Fruit fly (Drosophila melanogaster) whole organism, embryonic: ENCODE results near the gene Nup98-96.
A peak's percentile ranks its signal among the peaks of the same experiment; 100 is the strongest.

ENCODE experiments used
- Adf1 ChIP-seq: fragments of 200-800 bp; sonication (Bioruptor generic); IDR thresholded peaks from 2 replicates; pipeline ENCODE4 v1.3.6; 2022; ENCODE audit warnings: missing biosample characterization, missing genetic modification characterization
- Aef1 ChIP-seq: fragments of 200-800 bp; sonication (Bioruptor generic); IDR thresholded peaks from 3 replicates; pipeline ENCODE4 v1.3.6; 2022; ENCODE audit warnings: missing biosample characterization, missing genetic modification characterization
- Atf6 ChIP-seq: fragments of 200-800 bp; sonication (Bioruptor generic); IDR thresholded peaks from 2 replicates; pipeline ENCODE4 v1.3.6; 2022; ENCODE audit warnings: missing biosample characterization, missing genetic modification characterization
- BtbVII ChIP-seq: fragments of 200-800 bp; sonication (Bioruptor generic); optimal IDR thresholded peaks from 3 replicates; lab custom pipeline; 2017; ENCODE audit warnings: missing biosample characterization, mild to moderate bottlenecking, missing genetic modification characterization
- CG10543 ChIP-seq: fragments of 200-800 bp; sonication (Bioruptor generic); optimal IDR thresholded peaks from 3 replicates; lab custom pipeline; 2017; ENCODE audit warnings: missing biosample characterization, mild to moderate bottlenecking, missing genetic modification characterization, moderate library complexity
- CG11560 ChIP-seq: fragments of 200-800 bp; sonication (Bioruptor generic); IDR thresholded peaks from 3 replicates; pipeline ENCODE4 v1.3.6; 2022; ENCODE audit warnings: missing biosample characterization, missing genetic modification characterization
- CG11695 ChIP-seq: fragments of 200-800 bp; sonication (Bioruptor generic); IDR thresholded peaks from 3 replicates; pipeline ENCODE4 v1.3.6; 2022; ENCODE audit warnings: missing biosample characterization, missing genetic modification characterization
- CG1233 ChIP-seq: fragments of 200-800 bp; sonication (Bioruptor generic); optimal IDR thresholded peaks from 4 replicates; lab custom pipeline; 2018; ENCODE audit warnings: missing biosample characterization, mild to moderate bottlenecking, missing genetic modification characterization
- CG16779 ChIP-seq: fragments of 200-800 bp; sonication (Bioruptor generic); IDR thresholded peaks from 2 replicates; pipeline ENCODE4 v1.3.6; 2022; ENCODE audit warnings: missing biosample characterization, missing genetic modification characterization
- CG17568 ChIP-seq: fragments of 200-800 bp; sonication (Bioruptor generic); optimal IDR thresholded peaks from 2 replicates; lab custom pipeline; 2018; ENCODE audit warnings: missing biosample characterization, mild to moderate bottlenecking, missing genetic modification characterization, moderate library complexity
- CG17829 ChIP-seq: fragments of 200-800 bp; optimal IDR thresholded peaks from 2 replicates; lab custom pipeline; 2019; ENCODE audit warnings: missing biosample characterization, mild to moderate bottlenecking, missing genetic modification characterization, moderate library complexity
- CG2199 ChIP-seq: fragments of 200-800 bp; sonication (Bioruptor generic); IDR thresholded peaks from 3 replicates; pipeline ENCODE4 v1.3.6; 2022; ENCODE audit warnings: missing biosample characterization, missing genetic modification characterization
- CG2202 ChIP-seq: fragments of 200-800 bp; sonication (Bioruptor generic); optimal IDR thresholded peaks from 2 replicates; lab custom pipeline; 2018; ENCODE audit warnings: missing biosample characterization, mild to moderate bottlenecking, missing genetic modification characterization
- CG30403 ChIP-seq: fragments of 200-800 bp; sonication (Bioruptor generic); optimal IDR thresholded peaks from 3 replicates; lab custom pipeline; 2016; ENCODE audit warnings: missing biosample characterization, missing genetic modification characterization
- CG32532 ChIP-seq: fragments of 200-800 bp; sonication (Bioruptor generic); IDR thresholded peaks from 2 replicates; pipeline ENCODE4 v1.3.6; 2022; ENCODE audit warnings: missing biosample characterization, missing genetic modification characterization
- CG5180 ChIP-seq: fragments of 200-800 bp; sonication (Bioruptor generic); optimal IDR thresholded peaks from 3 replicates; lab custom pipeline; 2017; ENCODE audit warnings: missing biosample characterization, missing genetic modification characterization, mild to moderate bottlenecking, moderate library complexity, missing genetic modification reagents
- CG7556 ChIP-seq: fragments of 200-800 bp; sonication (Bioruptor generic); optimal IDR thresholded peaks from 2 replicates; lab custom pipeline; 2017; ENCODE audit warnings: missing biosample characterization, mild to moderate bottlenecking, missing genetic modification characterization
- CTCF ChIP-seq: fragments of 200-800 bp; sonication (Bioruptor generic); optimal IDR thresholded peaks from 2 replicates; lab custom pipeline; 2017; ENCODE audit warnings: missing biosample characterization, mild to moderate bottlenecking, missing genetic modification characterization, moderate library complexity
- D19A ChIP-seq: fragments of 200-800 bp; optimal IDR thresholded peaks from 3 replicates; lab custom pipeline; 2019; ENCODE audit warnings: missing biosample characterization, mild to moderate bottlenecking, missing genetic modification characterization, moderate library complexity
- Deaf1 ChIP-seq: fragments of 200-800 bp; optimal IDR thresholded peaks from 3 replicates; lab custom pipeline; 2019; ENCODE audit warnings: missing biosample characterization, mild to moderate bottlenecking, missing genetic modification characterization, moderate library complexity
- Dfd ChIP-seq, 2 experiments: fragments of >200 bp; optimal IDR thresholded peaks; 2 replicates each; lab custom pipeline; 2017; ENCODE audit warnings: missing biosample characterization in 2 of 2, missing genetic modification characterization in 2 of 2
- Ets97D ChIP-seq: fragments of 200-800 bp; sonication (Bioruptor generic); optimal IDR thresholded peaks from 3 replicates; lab custom pipeline; 2016; ENCODE audit warnings: missing biosample characterization, missing genetic modification characterization
- Myb ChIP-seq: fragments of 200-800 bp; sonication (Bioruptor generic); optimal IDR thresholded peaks from 2 replicates; lab custom pipeline; 2016; ENCODE audit warnings: missing biosample characterization, missing genetic modification characterization
- abd-A ChIP-seq: fragments of 200-800 bp; sonication (Bioruptor generic); optimal IDR thresholded peaks from 3 replicates; lab custom pipeline; 2019; ENCODE audit warnings: missing biosample characterization, mild to moderate bottlenecking, missing genetic modification characterization, moderate library complexity
- al ChIP-seq: fragments of 200-800 bp; sonication (Bioruptor generic); IDR thresholded peaks from 2 replicates; pipeline ENCODE4 v1.3.6; 2022; ENCODE audit warnings: missing biosample characterization, missing genetic modification characterization
- ash1 ChIP-seq: fragments of 200-800 bp; sonication (Bioruptor generic); optimal IDR thresholded peaks from 2 replicates; lab custom pipeline; 2018; ENCODE audit warnings: missing biosample characterization, mild to moderate bottlenecking, missing genetic modification characterization
- az2 ChIP-seq: fragments of 200-800 bp; sonication (Bioruptor generic); optimal IDR thresholded peaks from 3 replicates; lab custom pipeline; 2016; ENCODE audit warnings: missing biosample characterization, missing genetic modification characterization
- bsh ChIP-seq, 2 experiments: fragments of 200-800 bp; sonication (Bioruptor generic); optimal IDR thresholded peaks; 2 replicates each; lab custom pipeline; 2017 to 2018; ENCODE audit warnings: mild to moderate bottlenecking in 2 of 2, missing biosample characterization in 2 of 2, missing genetic modification characterization in 2 of 2, moderate library complexity in 1 of 2
- cg ChIP-seq: fragments of 200-800 bp; sonication (Bioruptor generic); optimal IDR thresholded peaks from 3 replicates; lab custom pipeline; 2019; ENCODE audit warnings: missing biosample characterization, mild to moderate bottlenecking, missing genetic modification characterization, moderate library complexity
- chinmo ChIP-seq: fragments of 200-800 bp; sonication (Bioruptor generic); IDR thresholded peaks from 4 replicates; pipeline ENCODE4 v1.3.6; 2022; ENCODE audit warnings: missing biosample characterization, missing genetic modification characterization; ENCODE audit not compliant: partially characterized antibody
- cwo ChIP-seq: fragments of 200-800 bp; sonication (Bioruptor generic); optimal IDR thresholded peaks from 3 replicates; lab custom pipeline; 2017; ENCODE audit warnings: missing biosample characterization, missing genetic modification characterization, mild to moderate bottlenecking, moderate library complexity, missing genetic modification reagents
- dati ChIP-seq: fragments of 200-800 bp; sonication (Bioruptor generic); IDR thresholded peaks from 2 replicates; pipeline ENCODE4 v1.3.6; 2022; ENCODE audit warnings: missing biosample characterization, missing genetic modification characterization
- ems ChIP-seq: fragments of 200-800 bp; sonication (Bioruptor generic); optimal IDR thresholded peaks from 3 replicates; lab custom pipeline; 2016; ENCODE audit warnings: missing biosample characterization, missing genetic modification characterization
- eve ChIP-seq, 2 experiments: fragments of >200 bp; optimal IDR thresholded peaks; 2 replicates each; lab custom pipeline; 2017; ENCODE audit warnings: missing biosample characterization in 2 of 2, missing genetic modification characterization in 2 of 2
- fu2 ChIP-seq: fragments of 200-800 bp; sonication (Bioruptor generic); optimal IDR thresholded peaks from 2 replicates; lab custom pipeline; 2016; ENCODE audit warnings: missing biosample characterization, missing genetic modification characterization
- hkb ChIP-seq, 2 experiments: fragments of 200-800 bp in 1 of 2; fragments of >200 bp in 1 of 2; sonication (Bioruptor generic) in 1 of 2; IDR thresholded peaks in 1 of 2; optimal IDR thresholded peaks in 1 of 2; 2 replicates each; pipeline versions ENCODE4 v1.3.6 to Lab custom; 2017 to 2022; ENCODE audit warnings: missing biosample characterization in 1 of 2, missing genetic modification characterization in 1 of 2
- lmd ChIP-seq: fragments of 200-800 bp; sonication (Bioruptor generic); IDR thresholded peaks from 2 replicates; pipeline ENCODE4 v1.3.6; 2022; ENCODE audit warnings: missing biosample characterization, missing genetic modification characterization
- lola ChIP-seq, 3 experiments: fragments of >200 bp in 2 of 3; fragments of 200-800 bp in 1 of 3; sonication (Bioruptor generic) in 1 of 3; optimal IDR thresholded peaks; 2 replicates each; lab custom pipeline; 2017 to 2019; ENCODE audit warnings: missing biosample characterization in 3 of 3, missing genetic modification characterization in 3 of 3, mild to moderate bottlenecking in 1 of 3, moderate library complexity in 1 of 3
- peb ChIP-seq: fragments of 200-800 bp; sonication (Bioruptor generic); IDR thresholded peaks from 2 replicates; pipeline ENCODE4 v1.3.6; 2022; ENCODE audit warnings: missing biosample characterization, missing genetic modification characterization
- pfk ChIP-seq: fragments of 200-800 bp; sonication (Bioruptor generic); optimal IDR thresholded peaks from 2 replicates; lab custom pipeline; 2018; ENCODE audit warnings: missing biosample characterization, mild to moderate bottlenecking, missing genetic modification characterization, moderate library complexity
- pros ChIP-seq: fragments of 200-800 bp; sonication (Bioruptor generic); optimal IDR thresholded peaks from 3 replicates; lab custom pipeline; 2019; ENCODE audit warnings: missing biosample characterization, mild to moderate bottlenecking, missing genetic modification characterization, moderate library complexity
- rib ChIP-seq: fragments of 200-800 bp; sonication (Bioruptor generic); IDR thresholded peaks from 2 replicates; pipeline ENCODE4 v1.3.6; 2022; ENCODE audit warnings: missing biosample characterization, missing genetic modification characterization
- sd ChIP-seq: fragments of 200-800 bp; sonication (Bioruptor generic); optimal IDR thresholded peaks from 3 replicates; lab custom pipeline; 2018; ENCODE audit warnings: missing biosample characterization, mild to moderate bottlenecking, missing genetic modification characterization, moderate library complexity
- slp2 ChIP-seq: fragments of 200-800 bp; sonication (Bioruptor generic); optimal IDR thresholded peaks from 2 replicates; lab custom pipeline; 2016; ENCODE audit warnings: missing biosample characterization, missing genetic modification characterization
- stwl ChIP-seq: fragments of 200-800 bp; sonication (Bioruptor generic); optimal IDR thresholded peaks from 3 replicates; lab custom pipeline; 2018; ENCODE audit warnings: missing biosample characterization, mild to moderate bottlenecking, missing genetic modification characterization, moderate library complexity
- tll ChIP-seq, 2 experiments: fragments of 200-800 bp in 1 of 2; fragments of >200 bp in 1 of 2; sonication (Bioruptor generic) in 1 of 2; optimal IDR thresholded peaks; 2 replicates each; lab custom pipeline; 2017 to 2019; ENCODE audit warnings: missing biosample characterization in 2 of 2, missing genetic modification characterization in 2 of 2, mild to moderate bottlenecking in 1 of 2, moderate library complexity in 1 of 2
- twi ChIP-seq: fragments of 200-800 bp; optimal IDR thresholded peaks from 2 replicates; lab custom pipeline; 2019; ENCODE audit warnings: missing biosample characterization, mild to moderate bottlenecking, missing genetic modification characterization, moderate library complexity
- unpg ChIP-seq: fragments of 200-800 bp; sonication (Bioruptor generic); optimal IDR thresholded peaks from 3 replicates; lab custom pipeline; 2018; ENCODE audit warnings: missing biosample characterization, mild to moderate bottlenecking, missing genetic modification characterization, moderate library complexity
- vvl ChIP-seq: fragments of 200-800 bp; sonication (Bioruptor generic); IDR thresholded peaks from 2 replicates; pipeline ENCODE4 v1.3.6; 2022; ENCODE audit warnings: missing biosample characterization, missing genetic modification characterization
- wdn ChIP-seq: fragments of 200-800 bp; sonication (Bioruptor generic); IDR thresholded peaks from 2 replicates; pipeline ENCODE4 v1.3.6; 2022; ENCODE audit warnings: missing biosample characterization, missing genetic modification characterization

Nup98-96 gene

DNA sequence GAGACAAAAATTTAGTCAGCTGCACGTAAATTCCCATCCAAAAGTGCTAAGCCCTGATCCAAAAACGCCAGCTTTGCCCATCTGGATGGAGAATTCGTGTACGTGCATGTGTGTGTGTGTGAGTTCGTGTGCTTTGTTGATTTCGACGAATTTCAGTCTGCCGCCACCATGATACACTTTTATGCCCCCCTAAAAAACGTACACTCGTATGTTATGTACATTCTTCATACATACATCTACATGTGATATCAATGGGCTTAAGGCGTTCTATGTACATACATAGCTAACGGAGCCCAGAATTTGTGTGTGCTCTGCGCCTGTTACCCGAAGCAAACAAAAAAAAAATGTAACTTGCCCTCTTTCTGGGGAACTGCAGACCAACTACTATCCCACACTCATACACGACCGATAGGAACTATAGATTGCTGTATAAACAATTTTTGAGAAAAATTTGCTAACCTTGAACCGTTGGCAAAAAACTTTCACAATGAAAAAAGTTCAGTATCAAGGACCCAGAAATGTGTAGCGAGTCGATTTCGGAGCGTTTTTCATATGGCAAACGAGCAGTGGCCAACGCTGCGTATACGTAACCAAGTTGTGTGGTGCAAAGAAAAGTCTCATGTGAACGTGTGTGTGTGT lies 55.6 kb downstream of the Nup98-96 start (continued):
- TF ChIP-seq lola (GFP tag; optimal IDR thresholded peaks at IDR 0.05; lab: Kevin White, UChicago), result no peak
- peak; percentile 38 for TF ChIP-seq D19A
- no peak for TF ChIP-seq CG16779 (GFP tag; lab: Robert Waterston, UW)
- no peak for TF ChIP-seq peb (GFP tag; lab: Robert Waterston, UW)
- no peak for TF ChIP-seq CG32532 (GFP tag; lab: Robert Waterston, UW)
- TF ChIP-seq lmd (GFP tag; lab: Robert Waterston, UW), result no peak
- peak; percentile 34 for TF ChIP-seq pfk (GFP tag; lab: Kevin White, UChicago)
- TF ChIP-seq ash1 (GFP tag; lab: Kevin White, UChicago), result no peak
- TF ChIP-seq BtbVII (GFP tag; lab: Kevin White, UChicago), result peak; percentile 50
- TF ChIP-seq unpg (GFP tag; lab: Kevin White, UChicago), result no peak
- TF ChIP-seq az2 (GFP tag; lab: Kevin White, UChicago), result no peak
- no peak for TF ChIP-seq slp2 (GFP tag; lab: Kevin White, UChicago)
- TF ChIP-seq CTCF (GFP tag; lab: Kevin White, UChicago), result no peak
- peak; percentile 44 for TF ChIP-seq cg (GFP tag; lab: Kevin White, UChicago)
- TF ChIP-seq CG30403 (GFP tag; lab: Kevin White, UChicago), result no peak
- TF ChIP-seq chinmo (GFP tag; lab: Robert Waterston, UW), result 0 out of 4 replicates have a peak, but pooled peaks have one; percentile 32
- TF ChIP-seq Aef1 (GFP tag; lab: Robert Waterston, UW), result no peak
- peak; percentile 61 for TF ChIP-seq sd
- no peak for TF ChIP-seq CG7556
- no peak for TF ChIP-seq Myb (GFP tag; lab: Kevin White, UChicago)
- TF ChIP-seq dati (GFP tag; lab: Robert Waterston, UW), result no peak
- TF ChIP-seq vvl (GFP tag; lab: Robert Waterston, UW), result peak; percentile 46; the same call in 1 of the 2 replicates
- peak; percentile 86 for TF ChIP-seq CG10543
- TF ChIP-seq Adf1 (GFP tag; lab: Robert Waterston, UW), result peak; percentile 17; the same call in 1 of the 2 replicates
- no peak for TF ChIP-seq tll (GFP tag; optimal IDR thresholded peaks at IDR 0.05; lab: Kevin White, UChicago)
- TF ChIP-seq cwo, result peak; percentile 49
- no peak for TF ChIP-seq stwl (tag; lab: Kevin White, UChicago)
- no peak for TF ChIP-seq CG17568 (GFP tag; lab: Kevin White, UChicago)
- TF ChIP-seq Deaf1 (tag; lab: Kevin White, UChicago), result peak; percentile 67
- no peak for TF ChIP-seq pros (GFP tag; lab: Kevin White, UChicago)
- TF ChIP-seq CG1233, result peak; percentile 21
- peak; percentile 67; the same call in 1 of the 2 replicates for TF ChIP-seq rib
- TF ChIP-seq Atf6, result peak; percentile 49; the same call in 1 of the 2 replicates
- no peak for TF ChIP-seq CG2199
- no peak for TF ChIP-seq twi (tag; lab: Kevin White, UChicago)
- TF ChIP-seq CG11560 (tag; lab: Robert Waterston, UW), result no peak
- TF ChIP-seq wdn, result no peak
- TF ChIP-seq bsh (GFP tag; optimal IDR thresholded peaks at IDR 0.05; lab: Kevin White, UChicago), result no peak
- no peak for TF ChIP-seq CG11695
- peak; percentile 71 for TF ChIP-seq abd-A
- no peak for TF ChIP-seq CG2202 (tag; lab: Kevin White, UChicago)
- no peak for TF ChIP-seq eve (GFP tag; optimal IDR thresholded peaks at IDR 0.05; lab: Kevin White, UChicago)
- peak; percentile 36 for TF ChIP-seq CG5180 (GFP tag; lab: Kevin White, UChicago)
- no peak for TF ChIP-seq hkb (optimal IDR thresholded peaks at IDR 0.05; lab: Kevin White, UChicago)
- TF ChIP-seq hkb (GFP tag; IDR thresholded peaks at IDR 0.05; lab: Robert Waterston, UW), result no peak
- no peak for TF ChIP-seq al (GFP tag; lab: Robert Waterston, UW)
- no peak for TF ChIP-seq Ets97D (GFP tag; lab: Kevin White, UChicago)
- TF ChIP-seq Dfd (GFP tag; optimal IDR thresholded peaks at IDR 0.05; lab: Kevin White, UChicago), result no peak
- no peak for TF ChIP-seq fu2 (GFP tag; lab: Kevin White, UChicago)
- TF ChIP-seq ems (GFP tag; lab: Kevin White, UChicago), result no peak
- TF ChIP-seq CG17829 (tag; lab: Kevin White, UChicago), result no peak
